Worm (Caenorhabditis elegans) whole organism, late embryonic: ENCODE data around the gene srt-23.
A peak's percentile ranks its signal among the peaks of the same experiment; 100 is the strongest.

Experiments used
- ceh-22 ChIP-seq: sonication (generic microtip); optimal IDR thresholded peaks from 2 replicates; lab custom pipeline; 2017; ENCODE audit warnings: missing biosample characterization, missing genetic modification characterization
- ceh-48 ChIP-seq: sonication (generic microtip); optimal IDR thresholded peaks from 2 replicates; lab custom pipeline; 2016; ENCODE audit warnings: missing genetic modification characterization, inconsistent platforms, missing compliant biosample characterization
- ceh-6 ChIP-seq: fragments of 200-800 bp; sonication (Bioruptor generic); optimal IDR thresholded peaks from 2 replicates; lab custom pipeline; 2018; ENCODE audit warnings: mild to moderate bottlenecking, missing genetic modification characterization, missing compliant biosample characterization
- ceh-9 ChIP-seq: sonication (generic microtip); optimal IDR thresholded peaks from 2 replicates; lab custom pipeline; 2016; ENCODE audit warnings: mild to moderate bottlenecking, missing genetic modification characterization, inconsistent platforms, missing compliant biosample characterization
- elt-4 ChIP-seq: sonication (generic microtip); optimal IDR thresholded peaks from 2 replicates; lab custom pipeline; 2016; ENCODE audit warnings: missing genetic modification characterization, missing compliant biosample characterization
- eyg-1 ChIP-seq: sonication (generic microtip); optimal IDR thresholded peaks from 2 replicates; lab custom pipeline; 2016; ENCODE audit warnings: missing genotype, missing genetic modification characterization, missing compliant biosample characterization
- hlh-15 ChIP-seq: sonication (generic microtip); optimal IDR thresholded peaks from 2 replicates; lab custom pipeline; 2016; ENCODE audit warnings: missing genetic modification characterization, missing compliant biosample characterization
- hlh-30 ChIP-seq: sonication (generic microtip); optimal IDR thresholded peaks from 2 replicates; lab custom pipeline; 2017; ENCODE audit warnings: antibody characterized with exemption, missing genetic modification characterization, missing compliant biosample characterization; ENCODE audit not compliant: insufficient read depth
- hlh-8 ChIP-seq: sonication (generic microtip); optimal IDR thresholded peaks from 2 replicates; lab custom pipeline; 2016; ENCODE audit warnings: missing genotype, missing genetic modification characterization, missing compliant biosample characterization
- pros-1 ChIP-seq: fragments of 150-350 bp; optimal IDR thresholded peaks from 2 replicates; lab custom pipeline; 2014; ENCODE audit warnings: missing biosample characterization, missing genetic modification reagents, missing genetic modification characterization
- sox-4 ChIP-seq: sonication (generic microtip); optimal IDR thresholded peaks from 2 replicates; lab custom pipeline; 2017; ENCODE audit warnings: mild to moderate bottlenecking, missing genetic modification characterization, inconsistent platforms, missing compliant biosample characterization
- tbx-2 ChIP-seq: sonication (generic microtip); optimal IDR thresholded peaks from 2 replicates; lab custom pipeline; 2016; ENCODE audit warnings: missing genetic modification characterization, missing compliant biosample characterization

srt-23 gene

ce11 chrIV:805693-806092, 49.2 kb downstream of the srt-23 start:
- TF ChIP-seq eyg-1 (tag; lab: Kevin White, UChicago) (no peak), hlh-8 (tag; lab: Kevin White, UChicago) (no peak), ceh-48 (tag; lab: Kevin White, UChicago) (peak; percentile 27), ceh-6 (no peak), ceh-22 (tag; lab: Kevin White, UChicago) (no peak)

DNA sequence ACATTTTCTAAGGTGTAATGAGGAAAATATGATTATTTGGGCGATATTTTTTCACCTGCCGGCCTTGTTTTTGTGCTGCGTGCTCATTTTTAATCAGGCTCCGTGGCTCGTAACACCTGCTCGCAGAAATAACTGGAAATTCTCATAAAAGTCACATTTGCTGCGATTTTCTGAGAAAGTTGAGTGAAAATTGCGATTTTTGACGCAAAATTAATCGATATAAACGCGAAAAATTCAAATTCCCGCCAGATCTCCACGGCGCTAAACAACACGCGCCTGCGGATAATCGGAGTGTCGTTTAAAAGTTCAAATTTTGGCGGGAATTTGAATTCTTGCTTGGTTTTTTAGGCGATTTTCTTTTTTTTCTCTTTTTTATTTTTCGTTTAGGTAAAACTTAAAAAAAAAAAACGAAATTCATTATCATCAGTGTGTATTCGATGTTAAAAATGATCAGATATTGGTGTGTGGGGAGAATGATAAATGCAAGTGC, 50.6 kb downstream of the srt-23 start, which contains the start of gene Y55F3BL.6:
Y55F3BL.6 (minus strand) TSS at position 51 of the 490 bp plus-strand sequence.
- TF ChIP-seq elt-4 (tag; lab: Kevin White, UChicago) (no peak), pros-1 (no peak), tbx-2 (tag; lab: Kevin White, UChicago) (no peak), ceh-9 (tag; lab: Kevin White, UChicago) (no peak), hlh-15 (tag; lab: Kevin White, UChicago) (no peak), hlh-30 (tag; lab: Kevin White, UChicago) (no peak), sox-4 (tag; lab: Kevin White, UChicago) (no peak)
